Worm (Caenorhabditis elegans) whole organism, early embryonic: ENCODE data around the gene CD4.8.
A peak's percentile ranks its signal among the peaks of the same experiment; 100 is the strongest.

Source experiments
- B0310.2 ChIP-seq: sonication (generic microtip); optimal IDR thresholded peaks from 2 replicates; lab custom pipeline; 2016; ENCODE audit warnings: mild to moderate bottlenecking, missing genetic modification characterization, missing compliant biosample characterization
- F13C5.2 ChIP-seq: sonication (generic microtip); optimal IDR thresholded peaks from 2 replicates; lab custom pipeline; 2017; ENCODE audit warnings: mild to moderate bottlenecking, missing genetic modification characterization, inconsistent platforms, missing compliant biosample characterization
- aly-1 ChIP-seq: sonication (generic microtip); optimal IDR thresholded peaks from 2 replicates; lab custom pipeline; 2016; ENCODE audit warnings: missing genetic modification characterization, missing compliant biosample characterization
- ama-1 ChIP-seq: fragments of 150-350 bp; optimal IDR thresholded peaks from 2 replicates; lab custom pipeline; 2014
- ceh-13 ChIP-seq: fragments of 200-800 bp; sonication (Bioruptor generic); optimal IDR thresholded peaks from 2 replicates; lab custom pipeline; 2018; ENCODE audit warnings: mild to moderate bottlenecking, missing genetic modification characterization, missing compliant biosample characterization
- ceh-36 ChIP-seq: sonication (generic microtip); optimal IDR thresholded peaks from 2 replicates; lab custom pipeline; 2016; ENCODE audit warnings: missing genetic modification characterization, inconsistent platforms, missing compliant biosample characterization
- ets-7 ChIP-seq: sonication (generic microtip); optimal IDR thresholded peaks from 2 replicates; lab custom pipeline; 2016; ENCODE audit warnings: missing genotype, missing genetic modification characterization, missing compliant biosample characterization
- flt-1 ChIP-seq: fragments of 200-800 bp; sonication (Bioruptor generic); IDR thresholded peaks from 2 replicates; pipeline ENCODE4 v1.3.6; 2022; ENCODE audit warnings: missing genetic modification characterization, missing compliant biosample characterization
- hmbx-1 ChIP-seq: sonication (generic microtip); optimal IDR thresholded peaks from 2 replicates; lab custom pipeline; 2016; ENCODE audit warnings: mild to moderate bottlenecking, missing genetic modification characterization, missing compliant biosample characterization
- hmg-4 ChIP-seq: fragments of 200-800 bp; sonication (Bioruptor generic); optimal IDR thresholded peaks from 2 replicates; lab custom pipeline; 2018; ENCODE audit warnings: mild to moderate bottlenecking, missing genetic modification characterization, missing compliant biosample characterization
- hnd-1 ChIP-seq: sonication (generic microtip); optimal IDR thresholded peaks from 2 replicates; lab custom pipeline; 2016; ENCODE audit warnings: missing genetic modification characterization, missing compliant biosample characterization
- pes-1 ChIP-seq: fragments of 200-800 bp; sonication (Bioruptor generic); IDR thresholded peaks from 2 replicates; pipeline ENCODE4 v1.3.6; 2022; ENCODE audit warnings: missing genetic modification reagents, missing genetic modification characterization, missing compliant biosample characterization
- scrt-1 ChIP-seq: fragments of 200-800 bp; sonication (Bioruptor generic); IDR thresholded peaks from 2 replicates; pipeline ENCODE4 v1.3.6; 2022; ENCODE audit warnings: missing genetic modification characterization, missing compliant biosample characterization
- sea-1 ChIP-seq: fragments of 200-800 bp; sonication (Bioruptor generic); conservative IDR thresholded peaks from 2 replicates; pipeline ENCODE4 v1.3.6; 2022; ENCODE audit warnings: missing genetic modification characterization, missing compliant biosample characterization
- tbx-11 ChIP-seq: fragments of 200-800 bp; sonication (Bioruptor generic); IDR thresholded peaks from 2 replicates; pipeline ENCODE4 v1.3.6; 2022; ENCODE audit warnings: missing genetic modification characterization, missing compliant biosample characterization
- tbx-37 ChIP-seq: fragments of 200-800 bp; sonication (Bioruptor generic); conservative IDR thresholded peaks from 2 replicates; pipeline ENCODE4 v1.3.6; 2022; ENCODE audit warnings: missing genetic modification reagents, missing genetic modification characterization, missing compliant biosample characterization
- tra-4 ChIP-seq: sonication (generic microtip); optimal IDR thresholded peaks from 2 replicates; lab custom pipeline; 2017; ENCODE audit warnings: missing genetic modification characterization, missing compliant biosample characterization

CD4.8 gene

DNA sequence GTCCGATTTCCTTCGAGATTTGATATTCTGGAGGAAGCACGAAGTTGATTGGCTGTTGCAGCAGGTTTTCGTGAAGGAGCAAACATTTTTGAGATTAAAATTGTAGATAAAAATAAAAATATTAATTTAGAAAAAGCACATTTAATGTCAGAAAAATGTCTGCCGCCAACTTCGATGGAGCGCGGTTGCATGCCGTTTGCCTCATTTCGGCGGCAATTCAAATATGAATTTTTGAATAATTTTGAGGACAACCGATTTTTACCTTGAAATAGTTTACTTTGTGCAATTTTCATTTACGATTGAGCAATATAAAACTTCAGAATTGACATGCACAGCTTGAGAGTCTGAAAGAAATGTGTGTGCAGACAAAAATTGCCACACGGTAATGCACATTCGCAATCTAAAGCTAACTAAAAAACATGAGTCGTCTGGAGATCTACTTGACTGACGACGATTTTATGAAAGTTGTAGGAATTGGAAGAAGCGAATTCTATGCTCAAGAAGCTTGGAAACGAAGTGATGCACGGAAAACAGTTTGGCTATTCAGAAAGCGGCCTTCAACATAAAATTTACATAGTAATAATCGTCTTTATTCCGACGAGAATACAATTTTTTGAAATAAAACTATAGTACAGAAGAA, 4.7 kb downstream of the CD4.8 start, which contains the start of gene zhit-1:
TSS of gene zhit-1 (minus strand) at position 161 of the 640 bp plus-strand sequence.
- TF ChIP-seq aly-1 (tag; lab: Kevin White, UChicago) (no peak), flt-1 (GFP tag; lab: Robert Waterston, UW) (no peak), tbx-37 (GFP tag; lab: Robert Waterston, UW) (no peak), F13C5.2 (tag; lab: Kevin White, UChicago) (no peak), ets-7 (tag; lab: Kevin White, UChicago) (no peak), hnd-1 (tag; lab: Kevin White, UChicago) (no peak), ama-1 (lab: Kevin White, UChicago) (no peak), tbx-11 (GFP tag; lab: Robert Waterston, UW) (no peak), ceh-36 (tag; lab: Kevin White, UChicago) (no peak), sea-1 (GFP tag; lab: Robert Waterston, UW) (no peak), hmg-4 (GFP tag; lab: Kevin White, UChicago) (no peak), tra-4 (tag; lab: Kevin White, UChicago) (no peak), pes-1 (GFP tag; lab: Robert Waterston, UW) (no peak), B0310.2 (no peak), hmbx-1 (tag; lab: Kevin White, UChicago) (no peak), ceh-13 (GFP tag; lab: Kevin White, UChicago) (no peak), scrt-1 (no peak)

DNA sequence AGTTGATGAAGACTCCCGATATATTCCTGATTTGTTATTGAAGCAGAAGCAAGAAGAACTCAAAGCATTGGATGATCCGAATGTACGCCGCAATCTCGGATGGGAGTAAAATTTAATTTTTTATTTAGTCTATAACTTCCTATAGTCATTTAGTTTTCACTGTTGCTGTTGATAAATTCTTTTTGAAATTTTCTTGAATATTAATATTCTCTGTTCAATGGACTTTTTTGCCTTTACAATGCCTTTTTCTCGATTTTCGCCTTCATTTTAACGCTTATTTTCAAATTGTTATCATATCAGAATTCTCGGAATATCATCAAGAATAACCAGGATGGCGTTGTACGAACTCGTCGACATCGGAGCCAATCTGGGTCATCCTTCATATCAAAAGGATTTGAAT, 6.8 kb downstream of the CD4.8 start, which contains the start of gene crn-2:
TSS of gene crn-2 (plus strand) at position 301 of the 400 bp plus-strand sequence.
- TF ChIP-seq ceh-13 (GFP tag; lab: Kevin White, UChicago): no peak
- no peak for TF ChIP-seq tra-4 (tag; lab: Kevin White, UChicago)
- no peak for TF ChIP-seq ets-7 (tag; lab: Kevin White, UChicago)
- TF ChIP-seq ceh-36 (tag; lab: Kevin White, UChicago): no peak
- no peak for TF ChIP-seq F13C5.2 (tag; lab: Kevin White, UChicago)
- no peak for TF ChIP-seq tbx-37 (GFP tag; lab: Robert Waterston, UW)
- no peak for TF ChIP-seq flt-1 (GFP tag; lab: Robert Waterston, UW)
- TF ChIP-seq hmg-4 (GFP tag; lab: Kevin White, UChicago): no peak
- TF ChIP-seq hnd-1 (tag; lab: Kevin White, UChicago): no peak
- TF ChIP-seq aly-1 (tag; lab: Kevin White, UChicago): no peak
- no peak for TF ChIP-seq pes-1 (GFP tag; lab: Robert Waterston, UW)
- TF ChIP-seq sea-1 (GFP tag; lab: Robert Waterston, UW): no peak
- TF ChIP-seq hmbx-1 (tag; lab: Kevin White, UChicago): no peak
- TF ChIP-seq tbx-11 (GFP tag; lab: Robert Waterston, UW): no peak
- TF ChIP-seq scrt-1: no peak
- no peak for TF ChIP-seq B0310.2
- no peak for TF ChIP-seq ama-1 (lab: Kevin White, UChicago)

- TF ChIP-seq hmg-4 (GFP tag; lab: Kevin White, UChicago) (no peak), ceh-36 (tag; lab: Kevin White, UChicago) (no peak), F13C5.2 (tag; lab: Kevin White, UChicago) (no peak), ets-7 (tag; lab: Kevin White, UChicago) (no peak), sea-1 (GFP tag; lab: Robert Waterston, UW) (no peak), tra-4 (tag; lab: Kevin White, UChicago) (no peak), pes-1 (GFP tag; lab: Robert Waterston, UW) (no peak), scrt-1 (no peak), ceh-13 (GFP tag; lab: Kevin White, UChicago) (no peak)
These were observed 7.8 kb downstream of the CD4.8 start, which contains the start of gene mrpl-48 for ce11 chrV:5593406-5593805. TSS of gene mrpl-48 (plus strand) at chrV:5593706.

ce11 chrV:5592323-5592722, 8.8 kb downstream of the CD4.8 start, which contains the start of gene vps-37:
TSS of gene vps-37 (plus strand) at chrV:5592700.
- TF ChIP-seq F13C5.2 (tag; lab: Kevin White, UChicago) (peak; percentile 20), pes-1 (GFP tag; lab: Robert Waterston, UW) (peak; percentile 29; the same call in 1 of the 2 replicates), tbx-11 (GFP tag; lab: Robert Waterston, UW) (no peak), ceh-36 (tag; lab: Kevin White, UChicago) (peak; percentile 14), ets-7 (tag; lab: Kevin White, UChicago) (no peak)

DNA sequence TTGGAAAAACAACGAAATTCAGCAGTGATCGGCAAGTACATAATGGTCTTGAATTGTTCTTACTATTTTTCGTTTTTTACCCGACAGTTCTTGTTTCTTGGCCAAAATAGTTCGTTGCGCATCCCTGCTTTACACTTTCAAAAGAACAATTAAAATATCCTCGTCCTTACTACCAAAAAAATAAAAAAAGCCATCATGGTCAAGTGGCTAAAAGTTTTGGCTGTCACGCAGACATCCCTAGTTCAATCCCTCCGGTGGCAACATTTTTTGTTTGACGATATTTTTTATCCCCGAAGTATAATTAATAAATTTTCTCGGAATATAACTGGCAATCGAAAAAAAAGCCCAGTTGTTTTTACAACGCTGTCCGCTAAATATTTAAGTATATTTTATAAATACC, 9.3 kb downstream of the CD4.8 start:
- TF ChIP-seq sea-1 (GFP tag; lab: Robert Waterston, UW): no peak

DNA sequence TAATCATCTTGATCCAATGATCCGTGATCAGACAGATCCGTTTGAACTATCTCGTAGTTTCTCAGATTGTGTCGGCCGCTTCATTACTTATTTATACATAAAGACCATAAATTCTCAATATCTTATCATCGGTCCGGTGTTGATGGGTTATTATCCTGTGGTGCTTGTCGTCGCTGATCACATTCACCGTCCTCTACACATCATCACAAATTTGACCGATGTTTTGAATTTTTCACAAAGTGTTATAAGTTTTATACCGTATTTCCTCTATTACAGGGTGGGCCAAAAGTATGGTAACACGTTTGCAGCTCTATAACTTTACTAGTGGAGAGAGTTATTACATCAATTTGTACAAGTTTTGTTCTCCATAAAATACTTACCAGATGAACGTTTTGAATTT, 13.2 kb downstream of the CD4.8 start:
- TF ChIP-seq aly-1 (tag; lab: Kevin White, UChicago) (no peak), ceh-36 (tag; lab: Kevin White, UChicago) (no peak), tra-4 (tag; lab: Kevin White, UChicago) (no peak), ets-7 (tag; lab: Kevin White, UChicago) (no peak), hmbx-1 (tag; lab: Kevin White, UChicago) (no peak), tbx-37 (GFP tag; lab: Robert Waterston, UW) (no peak), scrt-1 (no peak), tbx-11 (GFP tag; lab: Robert Waterston, UW) (no peak), hmg-4 (GFP tag; lab: Kevin White, UChicago) (no peak), pes-1 (GFP tag; lab: Robert Waterston, UW) (no peak), F13C5.2 (tag; lab: Kevin White, UChicago) (no peak), sea-1 (GFP tag; lab: Robert Waterston, UW) (no peak), ceh-13 (GFP tag; lab: Kevin White, UChicago) (no peak)

DNA sequence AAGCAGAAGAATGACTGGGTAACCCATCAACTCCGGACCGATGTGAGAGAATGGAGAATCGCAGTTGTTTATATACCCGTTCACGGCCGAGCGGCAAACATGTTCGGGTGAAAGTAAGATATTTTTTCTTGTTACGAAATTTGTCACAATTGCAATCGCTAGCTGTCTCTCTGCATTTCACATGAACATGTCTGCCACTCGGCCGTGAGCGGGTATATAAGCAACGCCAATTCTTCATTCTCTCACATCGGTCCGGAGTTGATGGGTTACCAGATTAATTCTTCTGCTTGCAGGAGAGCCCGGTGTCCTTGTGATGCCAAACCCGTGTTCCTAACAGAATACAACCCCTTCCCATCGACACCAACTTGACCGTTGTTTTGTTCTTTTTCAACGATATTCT, 14.1 kb downstream of the CD4.8 start:
- TF ChIP-seq pes-1 (GFP tag; lab: Robert Waterston, UW) (no peak), tbx-37 (GFP tag; lab: Robert Waterston, UW) (no peak), ama-1 (lab: Kevin White, UChicago) (no peak), sea-1 (GFP tag; lab: Robert Waterston, UW) (no peak), tra-4 (tag; lab: Kevin White, UChicago) (no peak), scrt-1 (no peak), hmbx-1 (tag; lab: Kevin White, UChicago) (no peak), hmg-4 (GFP tag; lab: Kevin White, UChicago) (no peak), F13C5.2 (tag; lab: Kevin White, UChicago) (no peak), flt-1 (GFP tag; lab: Robert Waterston, UW) (no peak), ets-7 (tag; lab: Kevin White, UChicago) (no peak), B0310.2 (no peak), ceh-36 (tag; lab: Kevin White, UChicago) (no peak), tbx-11 (GFP tag; lab: Robert Waterston, UW) (no peak), hnd-1 (tag; lab: Kevin White, UChicago) (no peak)
